Fruit fly (Drosophila melanogaster): ENCODE results near the gene Clp.

DNA sequence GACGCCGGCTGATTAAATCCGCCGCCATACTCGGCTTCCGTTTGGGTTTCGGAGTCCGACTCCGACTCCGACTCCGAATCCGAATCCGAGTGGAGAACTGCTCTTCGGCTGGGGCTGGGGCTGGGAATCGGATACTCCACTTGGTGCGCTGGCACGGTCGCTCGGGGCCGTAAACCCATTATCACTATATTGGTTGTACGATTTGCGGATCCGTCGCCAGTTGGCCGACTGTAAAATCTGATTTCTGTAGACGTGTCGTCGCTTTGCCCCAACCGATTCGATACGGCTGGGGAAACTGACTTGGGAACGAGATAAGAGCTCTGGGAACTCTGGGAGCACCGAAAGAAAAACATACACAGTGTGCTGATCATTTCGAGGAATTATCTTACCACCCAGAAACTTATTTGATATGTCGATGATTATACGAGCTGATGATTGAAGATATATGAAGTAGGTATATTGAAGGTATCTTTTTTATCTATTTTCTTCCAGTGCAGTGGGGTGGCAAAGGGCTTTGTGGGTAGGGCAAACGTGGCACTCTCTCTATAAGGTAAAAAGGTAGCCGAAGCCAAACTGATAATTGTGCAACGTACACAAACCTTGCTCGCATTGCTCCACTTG, 38.2 kb downstream of the Clp start:
- TF ChIP-seq usp (GFP tag; optimal IDR thresholded peaks at IDR 0.05) (no peak), EcR (GFP tag; optimal IDR thresholded peaks at IDR 0.05) (no peak)

All from whole organism.